Worm (Caenorhabditis elegans): ENCODE data around the gene Y116A8C.20.

The Y116A8C.20 gene

ce11 chrIV:17005734-17006133 lies 35.0 kb upstream of the Y116A8C.20 start:
- TF ChIP-seq zfh-2 (GFP tag; conservative IDR thresholded peaks at IDR 0.05) (no peak), tbp1 (GFP tag; optimal IDR thresholded peaks at IDR 0.05) (no peak), dox-1 (GFP tag; IDR thresholded peaks at IDR 0.05) (no peak), lir-1 (GFP tag; conservative IDR thresholded peaks at IDR 0.05) (no peak), bed-2 (GFP tag; IDR thresholded peaks at IDR 0.05) (no peak), snpc-4 (GFP tag; optimal IDR thresholded peaks at IDR 0.05) (no peak), snpc-4 (tag; optimal IDR thresholded peaks at IDR 0.05) (no peak), fkh-3 (tag; optimal IDR thresholded peaks at IDR 0.05) (no peak), Y53F4B.3 (GFP tag; IDR thresholded peaks at IDR 0.05) (no peak), Y56A3A.18 (GFP tag; IDR thresholded peaks at IDR 0.05) (no peak), F37B4.10 (GFP tag; IDR thresholded peaks at IDR 0.05) (no peak), T07F8.4 (tag; optimal IDR thresholded peaks at IDR 0.05) (no peak), ztf-6 (GFP tag; IDR thresholded peaks at IDR 0.05) (no peak), ets-4 (GFP tag; optimal IDR thresholded peaks at IDR 0.05) (no peak), unc-62 (GFP tag; optimal IDR thresholded peaks at IDR 0.05) (no peak), sdz-38 (tag; optimal IDR thresholded peaks at IDR 0.05) (no peak), ztf-25 (GFP tag; IDR thresholded peaks at IDR 0.05) (no peak), madf-3 (GFP tag; IDR thresholded peaks at IDR 0.05) (no peak), ztf-3 (GFP tag; optimal IDR thresholded peaks at IDR 0.05) (no peak)

- TF ChIP-seq fkh-3 (tag; optimal IDR thresholded peaks at IDR 0.05) (no peak), egrh-3 (GFP tag; IDR thresholded peaks at IDR 0.05) (0 out of 2 replicates have a peak, but pooled peaks have one; percentile 15), mcd-1 (GFP tag; IDR thresholded peaks at IDR 0.05) (no peak), zfh-2 (GFP tag; conservative IDR thresholded peaks at IDR 0.05) (peak; percentile 81), nfya-2 (GFP tag; IDR thresholded peaks at IDR 0.05) (no peak)
These were observed 30.4 kb upstream of the Y116A8C.20 start for ce11 chrIV:17010274-17010673.

- TF ChIP-seq akir-1 (GFP tag; optimal IDR thresholded peaks at IDR 0.05) (no peak), atf-7 (tag; optimal IDR thresholded peaks at IDR 0.05) (no peak), ekl-4 (GFP tag; IDR thresholded peaks at IDR 0.05) (no peak), snpc-4 (GFP tag; optimal IDR thresholded peaks at IDR 0.05) (no peak), snpc-4 (tag; optimal IDR thresholded peaks at IDR 0.05) (peak in 3 of 4 experiments; percentile 26 to 59 (median 49)), mes-4 (tag; optimal IDR thresholded peaks at IDR 0.05) (no peak), attf-6 (GFP tag; IDR thresholded peaks at IDR 0.05) (peak; percentile 76; the same call in 1 of the 2 replicates), let-607 (tag; optimal IDR thresholded peaks at IDR 0.05) (no peak), nhr-120 (GFP tag; IDR thresholded peaks at IDR 0.05) (no peak)
These were observed 19.7 kb upstream of the Y116A8C.20 start for ce11 chrIV:17021042-17021441.

- TF ChIP-seq K11D2.4 (GFP tag; IDR thresholded peaks at IDR 0.05) (no peak), attf-6 (GFP tag; IDR thresholded peaks at IDR 0.05) (no peak), ztf-25 (GFP tag; IDR thresholded peaks at IDR 0.05) (no peak), ztf-18 (tag; optimal IDR thresholded peaks at IDR 0.05) (no peak), die-1 (tag; optimal IDR thresholded peaks at IDR 0.05) (no peak), ets-4 (GFP tag; optimal IDR thresholded peaks at IDR 0.05) (no peak), zim-3 (tag; optimal IDR thresholded peaks at IDR 0.05) (no peak), lin-26 (GFP tag; IDR thresholded peaks at IDR 0.05) (no peak), ccch-3 (GFP tag; optimal IDR thresholded peaks at IDR 0.05) (no peak), tbx-9 (tag; optimal IDR thresholded peaks at IDR 0.05; ENCODE audit: borderline replicate concordance) (no peak), snpc-1.3 (tag; optimal IDR thresholded peaks at IDR 0.05; ENCODE audit: insufficient read depth) (no peak), attf-5 (GFP tag; optimal IDR thresholded peaks at IDR 0.05) (no peak)
These were observed 15.7 kb upstream of the Y116A8C.20 start, which contains the start of gene dct-13 for ce11 chrIV:17025017-17025416. Gene dct-13 (minus strand): TSS chrIV:17025117.

Measured in whole organism, young adult.